Worm (Caenorhabditis elegans): ENCODE measurements around the gene mrp-4.
A peak's percentile ranks its signal among the peaks of the same experiment; 100 is the strongest.

The mrp-4 gene

ce11 chrX:9927993-9928392, 43.9 kb downstream of the mrp-4 start:
- TF ChIP-seq C34F6.9 (tag; optimal IDR thresholded peaks at IDR 0.05) (peak; percentile 30), nhr-21 (tag; optimal IDR thresholded peaks at IDR 0.05) (peak; percentile 29), elt-1 (tag; optimal IDR thresholded peaks at IDR 0.05) (no peak)

ce11 chrX:9931362-9931761, 47.3 kb downstream of the mrp-4 start, which contains the start of gene nra-3:
Gene nra-3, minus strand, starts transcription at chrX:9931462.
- TF ChIP-seq crh-2 (tag; optimal IDR thresholded peaks at IDR 0.05) (no peak), lin-11 (tag; optimal IDR thresholded peaks at IDR 0.05) (no peak), skn-1 (tag; optimal IDR thresholded peaks at IDR 0.05) (no peak), lin-13 (GFP tag; optimal IDR thresholded peaks at IDR 0.05) (no peak), F13H6.1 (tag; optimal IDR thresholded peaks at IDR 0.05) (peak; percentile 17), snpc-4 (tag; optimal IDR thresholded peaks at IDR 0.05) (no peak)

ce11 chrX:9932226-9932773, 48.2 kb downstream of the mrp-4 start, which contains the start of gene tsp-21:
Gene tsp-21, plus strand, starts transcription at chrX:9932371.
- TF ChIP-seq ztf-4 (tag; optimal IDR thresholded peaks at IDR 0.05) (peak; percentile 4), alr-1 (tag; optimal IDR thresholded peaks at IDR 0.05) (no peak), mdl-1 (tag; optimal IDR thresholded peaks at IDR 0.05) (peak in 1 of 2 experiments; percentile 21), sem-4 (tag; optimal IDR thresholded peaks at IDR 0.05) (peak; percentile 67), ztf-1 (GFP tag; conservative IDR thresholded peaks at IDR 0.05) (no peak), nhr-23 (tag; optimal IDR thresholded peaks at IDR 0.05) (no peak), F13H6.1 (tag; optimal IDR thresholded peaks at IDR 0.05) (peak; percentile 85), elt-1 (tag; optimal IDR thresholded peaks at IDR 0.05) (no peak), nhr-25 (tag; optimal IDR thresholded peaks at IDR 0.05) (peak; percentile 87), peb-1 (tag; optimal IDR thresholded peaks at IDR 0.05) (no peak), ceh-16 (tag; optimal IDR thresholded peaks at IDR 0.05) (peak; percentile 62), ama-1 (optimal IDR thresholded peaks at IDR 0.05) (no peak), nhr-129 (tag; optimal IDR thresholded peaks at IDR 0.05) (peak; percentile 97), unc-39 (tag; optimal IDR thresholded peaks at IDR 0.05) (no peak), aly-2 (tag; optimal IDR thresholded peaks at IDR 0.05) (no peak), C34F6.9 (tag; optimal IDR thresholded peaks at IDR 0.05) (peak; percentile 77), nhr-10 (tag; optimal IDR thresholded peaks at IDR 0.05) (no peak), skn-1 (tag; optimal IDR thresholded peaks at IDR 0.05) (no peak), nhr-237 (tag; optimal IDR thresholded peaks at IDR 0.05) (no peak), lin-13 (GFP tag; optimal IDR thresholded peaks at IDR 0.05) (peak; percentile 65), dmd-4 (tag; optimal IDR thresholded peaks at IDR 0.05) (no peak), snpc-4 (tag; optimal IDR thresholded peaks at IDR 0.05) (no peak), crh-2 (tag; optimal IDR thresholded peaks at IDR 0.05) (peak; percentile 58), mab-5 (tag; optimal IDR thresholded peaks at IDR 0.05) (peak; percentile 40), Y55F3AM.14 (GFP tag; optimal IDR thresholded peaks at IDR 0.05) (peak; percentile 41), unc-55 (GFP tag; optimal IDR thresholded peaks at IDR 0.05) (peak; percentile 64), R02D3.7 (tag; optimal IDR thresholded peaks at IDR 0.05) (no peak), mbf-1 (tag; optimal IDR thresholded peaks at IDR 0.05) (no peak), nhr-11 (tag; optimal IDR thresholded peaks at IDR 0.05) (no peak), ceh-82 (tag; optimal IDR thresholded peaks at IDR 0.05) (no peak), lin-11 (tag; optimal IDR thresholded peaks at IDR 0.05) (peak; percentile 62), lin-39 (tag; optimal IDR thresholded peaks at IDR 0.05) (no peak), blmp-1 (tag; optimal IDR thresholded peaks at IDR 0.05; ENCODE audit: insufficient read depth) (peak; percentile 40), elt-3 (tag; optimal IDR thresholded peaks at IDR 0.05) (no peak), lsy-2 (tag; optimal IDR thresholded peaks at IDR 0.05) (peak; percentile 42 to 67), nhr-12 (tag; optimal IDR thresholded peaks at IDR 0.05) (no peak), zag-1 (tag; optimal IDR thresholded peaks at IDR 0.05) (peak; percentile 55), gmeb-1 (tag; optimal IDR thresholded peaks at IDR 0.05) (peak; percentile 48), sma-3 (GFP tag; optimal IDR thresholded peaks at IDR 0.05) (peak; percentile 79), ztf-11 (tag; optimal IDR thresholded peaks at IDR 0.05) (no peak), nhr-6 (tag; optimal IDR thresholded peaks at IDR 0.05) (no peak), nhr-77 (tag; optimal IDR thresholded peaks at IDR 0.05) (no peak), ZK546.5 (tag; optimal IDR thresholded peaks at IDR 0.05) (no peak), egl-27 (tag; optimal IDR thresholded peaks at IDR 0.05) (peak; percentile 68), nhr-21 (tag; optimal IDR thresholded peaks at IDR 0.05) (peak; percentile 75), fos-1 (tag; optimal IDR thresholded peaks at IDR 0.05) (peak; percentile 96), sma-9 (GFP tag; optimal IDR thresholded peaks at IDR 0.05) (peak; percentile 26), sma-9 (tag; optimal IDR thresholded peaks at IDR 0.05) (no peak), unc-62 (GFP tag; optimal IDR thresholded peaks at IDR 0.05) (no peak)

Measured in whole organism, L2 larva.